Worm (Caenorhabditis elegans) whole organism, L4 larva: ENCODE results near the gene zig-12.

Experiments
- F37D6.2 ChIP-seq: sonication (generic microtip); optimal IDR thresholded peaks from 2 replicates; lab custom pipeline; 2016; ENCODE audit warnings: mild to moderate bottlenecking, missing genetic modification characterization, missing compliant biosample characterization
- F44E2.7 ChIP-seq: fragments of 200-800 bp; sonication (Bioruptor generic); IDR thresholded peaks from 2 replicates; pipeline ENCODE4 v2.1.2; 2022; ENCODE audit warnings: missing genetic modification characterization, missing compliant biosample characterization
- T20F7.1 ChIP-seq: fragments of 200-800 bp; sonication (Bioruptor generic); optimal IDR thresholded peaks from 2 replicates; lab custom pipeline; 2018; ENCODE audit warnings: mild to moderate bottlenecking, missing genetic modification characterization, missing compliant biosample characterization
- T26A8.4 ChIP-seq: fragments of 200-800 bp; sonication (Bioruptor generic); IDR thresholded peaks from 2 replicates; pipeline ENCODE4 v1.3.6; 2022; ENCODE audit warnings: missing genetic modification characterization, missing compliant biosample characterization
- Y75B8A.6 ChIP-seq: fragments of 200-800 bp; sonication (Bioruptor generic); IDR thresholded peaks from 2 replicates; pipeline ENCODE4 v1.3.6; 2022; ENCODE audit warnings: missing genetic modification reagents, missing genetic modification characterization, missing compliant biosample characterization
- ZK337.2 ChIP-seq: fragments of 200-800 bp; sonication (Bioruptor generic); IDR thresholded peaks from 2 replicates; pipeline ENCODE4 v1.3.6; 2022; ENCODE audit warnings: missing genetic modification reagents, missing genetic modification characterization, missing compliant biosample characterization
- aha-1 ChIP-seq: fragments of 150-350 bp; peaks from one replicate; lab custom pipeline; 2014; ENCODE audit warnings: missing biosample characterization, missing genetic modification characterization
- ama-1 ChIP-seq: fragments of 150-350 bp; optimal IDR thresholded peaks from 2 replicates; lab custom pipeline; 2014; ENCODE audit warnings: inconsistent platforms, mixed read lengths
- ceh-20 ChIP-seq: fragments of 200-800 bp; sonication (Bioruptor generic); IDR thresholded peaks from 2 replicates; pipeline ENCODE4 v1.3.6; 2022; ENCODE audit warnings: missing genetic modification reagents, missing genetic modification characterization, missing compliant biosample characterization
- ceh-44 ChIP-seq: fragments of 200-800 bp; sonication (Bioruptor generic); IDR thresholded peaks from 2 replicates; pipeline ENCODE4 v1.3.6; 2022; ENCODE audit warnings: missing genetic modification reagents, missing genetic modification characterization, missing compliant biosample characterization
- ceh-82 ChIP-seq: sonication (generic microtip); optimal IDR thresholded peaks from 2 replicates; lab custom pipeline; 2017; ENCODE audit warnings: missing biosample characterization, missing genetic modification characterization
- ces-1 ChIP-seq: fragments of 150-350 bp; sonication (generic microtip); optimal IDR thresholded peaks from 4 replicates; lab custom pipeline; 2014; ENCODE audit warnings: missing biosample characterization, missing genetic modification reagents, missing genetic modification characterization
- cey-2 ChIP-seq: sonication (generic microtip); optimal IDR thresholded peaks from 3 replicates; lab custom pipeline; 2017; ENCODE audit warnings: missing genetic modification characterization, mild to moderate bottlenecking, missing compliant biosample characterization, antibody characterized with exemption, borderline replicate concordance; ENCODE audit not compliant: insufficient read depth
- ctbp-1 ChIP-seq: fragments of 200-800 bp; sonication (Bioruptor generic); IDR thresholded peaks from 2 replicates; pipeline ENCODE4 v1.3.6; 2022; ENCODE audit warnings: missing genetic modification reagents, missing genetic modification characterization, missing compliant biosample characterization
- daf-16 ChIP-seq, 3 experiments: sonication (generic microtip); optimal IDR thresholded peaks; 2 replicates each; lab custom pipeline; 2016 to 2017; ENCODE audit warnings: missing genetic modification characterization in 3 of 3, missing genetic modification reagents in 3 of 3, mild to moderate bottlenecking in 2 of 3, missing compliant biosample characterization in 2 of 3, missing biosample characterization in 1 of 3, moderate library complexity in 1 of 3
- dmd-6 ChIP-seq: fragments of 200-800 bp; sonication (Bioruptor generic); IDR thresholded peaks from 2 replicates; pipeline ENCODE4 v1.3.6; 2022; ENCODE audit warnings: missing genetic modification reagents, missing genetic modification characterization, missing compliant biosample characterization
- dmd-8 ChIP-seq: fragments of 200-800 bp; sonication (Bioruptor generic); IDR thresholded peaks from 2 replicates; pipeline ENCODE4 v1.3.6; 2022; ENCODE audit warnings: missing genetic modification characterization, missing compliant biosample characterization
- dve-1 ChIP-seq: sonication (generic microtip); optimal IDR thresholded peaks from 2 replicates; lab custom pipeline; 2017; ENCODE audit warnings: antibody characterized with exemption, mild to moderate bottlenecking, missing genetic modification characterization, missing compliant biosample characterization; ENCODE audit not compliant: insufficient read depth
- egl-43 ChIP-seq: fragments of 200-800 bp; sonication (Bioruptor generic); IDR thresholded peaks from 2 replicates; pipeline ENCODE4 v1.3.6; 2022; ENCODE audit warnings: missing genetic modification reagents, missing genetic modification characterization, missing compliant biosample characterization
- fkh-10 ChIP-seq: fragments of 150-350 bp; optimal IDR thresholded peaks from 2 replicates; lab custom pipeline; 2014; ENCODE audit warnings: missing biosample characterization, missing genetic modification reagents, missing genetic modification characterization
- gei-8 ChIP-seq: fragments of 200-800 bp; sonication (Bioruptor generic); optimal IDR thresholded peaks from 2 replicates; lab custom pipeline; 2018; ENCODE audit warnings: mild to moderate bottlenecking, missing genetic modification characterization, missing compliant biosample characterization
- lin-15B ChIP-seq: fragments of 150-350 bp; sonication (generic microtip); optimal IDR thresholded peaks from 3 replicates; lab custom pipeline; 2014; ENCODE audit warnings: missing biosample characterization, missing genetic modification characterization
- lin-38 ChIP-seq: fragments of 200-800 bp; sonication (Bioruptor generic); IDR thresholded peaks from 2 replicates; pipeline ENCODE4 v1.3.6; 2022; ENCODE audit warnings: missing genetic modification reagents, missing genetic modification characterization, missing compliant biosample characterization
- lir-3 ChIP-seq: sonication (generic microtip); optimal IDR thresholded peaks from 2 replicates; lab custom pipeline; 2016; ENCODE audit warnings: mild to moderate bottlenecking, missing genetic modification characterization, missing compliant biosample characterization
- madf-5 ChIP-seq, 2 experiments: fragments of 200-800 bp; sonication (Bioruptor generic); IDR thresholded peaks; 2 replicates each; pipeline ENCODE4 v1.3.6; 2022; ENCODE audit warnings: missing compliant biosample characterization in 2 of 2, missing genetic modification characterization in 2 of 2
- madf-9 ChIP-seq: fragments of 200-800 bp; sonication (Bioruptor generic); conservative IDR thresholded peaks from 2 replicates; pipeline ENCODE4 v1.3.6; 2022; ENCODE audit warnings: missing genetic modification reagents, missing genetic modification characterization, missing compliant biosample characterization
- mdt-29 ChIP-seq: fragments of 200-800 bp; sonication (Bioruptor generic); IDR thresholded peaks from 2 replicates; pipeline ENCODE4 v1.3.6; 2022; ENCODE audit warnings: missing genetic modification reagents, missing genetic modification characterization, missing compliant biosample characterization
- mes-2 ChIP-seq: sonication (generic microtip); optimal IDR thresholded peaks from 2 replicates; lab custom pipeline; 2016; ENCODE audit warnings: missing genotype, mild to moderate bottlenecking, missing genetic modification characterization, missing compliant biosample characterization; ENCODE audit not compliant: poor library complexity, severe bottlenecking
- mxl-3 ChIP-seq: fragments of 200-800 bp; sonication (Bioruptor generic); optimal IDR thresholded peaks from 2 replicates; lab custom pipeline; 2018; ENCODE audit warnings: mild to moderate bottlenecking, missing genetic modification characterization, missing compliant biosample characterization
- nhr-102 ChIP-seq: sonication (generic microtip); optimal IDR thresholded peaks from 2 replicates; lab custom pipeline; 2016; ENCODE audit warnings: mild to moderate bottlenecking, missing genetic modification characterization, moderate library complexity, missing compliant biosample characterization
- nhr-237 ChIP-seq: sonication (generic microtip); optimal IDR thresholded peaks from 2 replicates; lab custom pipeline; 2017; ENCODE audit warnings: missing biosample characterization, missing genetic modification characterization
- nhr-28 ChIP-seq: fragments of 150-350 bp; optimal IDR thresholded peaks from 2 replicates; lab custom pipeline; 2014; ENCODE audit warnings: missing biosample characterization, missing genetic modification characterization
- nhr-48 ChIP-seq: sonication (generic microtip); optimal IDR thresholded peaks from 2 replicates; lab custom pipeline; 2016; ENCODE audit warnings: mild to moderate bottlenecking, missing genetic modification characterization, missing compliant biosample characterization
- nhr-6 ChIP-seq: fragments of 150-350 bp; optimal IDR thresholded peaks from 2 replicates; lab custom pipeline; 2014; ENCODE audit warnings: missing biosample characterization, missing genetic modification characterization
- pha-4 ChIP-seq, 2 experiments: fragments of 150-350 bp in 1 of 2; fragments of 200-800 bp in 1 of 2; sonication (Bioruptor generic) in 1 of 2; IDR thresholded peaks in 1 of 2; optimal IDR thresholded peaks in 1 of 2; 2 replicates each; pipeline versions ENCODE4 v1.3.6 to Lab custom; 2014 to 2022; ENCODE audit warnings: missing genetic modification characterization in 2 of 2, missing genetic modification reagents in 2 of 2, missing biosample characterization in 1 of 2, missing compliant biosample characterization in 1 of 2
- php-3 ChIP-seq: fragments of 200-800 bp; sonication (Bioruptor generic); IDR thresholded peaks from 2 replicates; pipeline ENCODE4 v1.3.6; 2022; ENCODE audit warnings: missing genetic modification reagents, missing genetic modification characterization, missing compliant biosample characterization
- pqm-1 ChIP-seq: sonication (generic microtip); optimal IDR thresholded peaks from 2 replicates; lab custom pipeline; 2017; ENCODE audit warnings: missing biosample characterization, missing genetic modification characterization
- rbr-2 ChIP-seq: sonication (generic microtip); optimal IDR thresholded peaks from 2 replicates; lab custom pipeline; 2016; ENCODE audit warnings: missing genotype, missing genetic modification characterization, missing compliant biosample characterization
- saeg-2 ChIP-seq: fragments of 200-800 bp; sonication (Bioruptor generic); IDR thresholded peaks from 2 replicates; pipeline ENCODE4 v1.3.6; 2022; ENCODE audit warnings: missing genetic modification reagents, missing genetic modification characterization, missing compliant biosample characterization
- set-16 ChIP-seq: fragments of 200-800 bp; sonication (Bioruptor generic); IDR thresholded peaks from 2 replicates; pipeline ENCODE4 v1.3.6; 2022; ENCODE audit warnings: missing genetic modification reagents, missing genetic modification characterization, missing compliant biosample characterization
- skn-1 ChIP-seq: fragments of 150-350 bp; optimal IDR thresholded peaks from 2 replicates; lab custom pipeline; 2014; ENCODE audit warnings: missing biosample characterization, missing genetic modification characterization
- unc-62 ChIP-seq, 3 experiments: fragments of 150-350 bp in 1 of 3; sonication (generic microtip); optimal IDR thresholded peaks in 2 of 3; peaks in 1 of 3; 1 replicate in 1 of 3; 2 replicates in 2 of 3; lab custom pipeline; 2014 to 2017; ENCODE audit warnings: missing biosample characterization in 3 of 3, missing genetic modification characterization in 3 of 3, missing genetic modification reagents in 3 of 3, missing genotype in 1 of 3
- zag-1 ChIP-seq: fragments of 150-350 bp; optimal IDR thresholded peaks from 2 replicates; lab custom pipeline; 2014; ENCODE audit warnings: missing biosample characterization, missing genetic modification characterization
- zfp-3 ChIP-seq: fragments of 200-800 bp; sonication (Bioruptor generic); conservative IDR thresholded peaks from 2 replicates; pipeline ENCODE4 v1.3.6; 2022; ENCODE audit warnings: missing genetic modification reagents, missing genetic modification characterization, missing compliant biosample characterization
- zip-2 ChIP-seq: fragments of 150-350 bp; optimal IDR thresholded peaks from 2 replicates; lab custom pipeline; 2014; ENCODE audit warnings: missing biosample characterization, missing genetic modification characterization
- ztf-7 ChIP-seq: fragments of 150-350 bp; optimal IDR thresholded peaks from 2 replicates; lab custom pipeline; 2014; ENCODE audit warnings: missing biosample characterization, missing genetic modification characterization

The zig-12 gene

DNA sequence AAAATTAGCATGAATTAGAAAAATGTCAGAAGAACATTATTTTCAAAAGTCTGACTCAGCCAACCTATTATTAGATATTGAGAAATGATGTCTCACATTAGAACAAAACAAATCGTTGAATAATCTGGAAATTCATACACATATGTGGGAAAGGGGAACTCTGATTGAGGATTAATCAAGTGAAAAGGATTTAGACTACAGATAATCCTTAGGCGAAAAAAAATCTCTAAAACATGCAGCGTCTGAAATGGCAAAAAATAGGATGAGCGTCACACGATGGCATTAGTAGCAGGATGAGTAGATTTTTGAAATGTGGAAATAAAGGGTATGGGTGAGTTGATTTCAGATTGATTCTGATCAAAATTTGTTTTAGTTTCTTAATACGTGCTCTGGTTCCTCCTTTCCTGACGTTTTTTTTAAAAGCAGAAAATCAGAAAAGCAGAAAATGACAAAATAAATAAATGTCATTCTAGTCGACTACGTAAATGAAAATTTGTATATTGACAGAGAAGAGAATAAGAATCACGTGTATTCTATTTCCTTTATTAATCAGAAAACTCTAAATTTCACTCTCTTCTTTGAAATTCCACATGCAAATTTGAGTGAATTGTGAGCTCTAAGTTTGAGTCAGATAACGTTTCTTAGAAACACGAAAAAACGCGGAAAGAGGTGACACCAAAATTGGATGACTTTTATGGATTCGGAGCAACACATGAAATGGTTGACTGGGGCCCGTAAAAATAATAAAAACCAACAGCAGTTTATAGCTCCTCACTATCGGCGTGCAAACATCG lies 19.3 kb upstream of the zig-12 start:
- TF ChIP-seq ceh-20 (GFP tag; lab: Robert Waterston, UW) (no peak), T26A8.4 (GFP tag; lab: Robert Waterston, UW) (no peak), zip-2 (tag; lab: Kevin White, UChicago) (no peak), ZK337.2 (no peak), mdt-29 (GFP tag; lab: Robert Waterston, UW) (no peak), ctbp-1 (GFP tag; lab: Robert Waterston, UW) (no peak), ceh-82 (no peak), mxl-3 (GFP tag; lab: Kevin White, UChicago) (no peak), ceh-44 (GFP tag; lab: Robert Waterston, UW) (no peak), rbr-2 (tag; lab: Kevin White, UChicago) (no peak)

DNA sequence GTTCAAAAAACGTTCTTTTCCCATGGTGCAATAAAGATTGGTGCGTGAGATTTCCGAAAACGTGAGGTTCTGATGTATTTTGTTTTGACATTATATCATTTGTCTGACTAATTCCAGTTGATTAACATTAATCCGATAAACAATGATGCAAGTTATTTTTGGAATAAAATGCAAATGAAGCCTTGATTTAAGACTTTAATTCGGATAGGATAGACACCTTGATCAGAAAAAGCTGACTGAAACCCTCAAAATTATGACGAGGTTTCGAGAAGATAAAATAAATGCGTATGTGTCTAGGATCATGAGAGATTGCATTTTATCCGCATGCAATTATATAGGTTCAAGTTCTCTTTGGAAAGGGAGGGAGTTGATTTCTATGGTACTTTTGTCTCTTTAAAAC lies 18.2 kb upstream of the zig-12 start:
- TF ChIP-seq nhr-48 (tag; lab: Kevin White, UChicago) (no peak), zfp-3 (GFP tag; lab: Robert Waterston, UW) (no peak), rbr-2 (tag; lab: Kevin White, UChicago) (no peak), egl-43 (GFP tag; lab: Robert Waterston, UW) (no peak), aha-1 (tag; lab: Kevin White, UChicago) (no peak), fkh-10 (GFP tag; lab: Kevin White, UChicago) (no peak), ctbp-1 (GFP tag; lab: Robert Waterston, UW) (no peak), lin-15B (tag; lab: Kevin White, UChicago) (no peak), gei-8 (no peak), saeg-2 (GFP tag; lab: Robert Waterston, UW) (no peak), dmd-8 (no peak), madf-5 (GFP tag; IDR thresholded peaks at IDR 0.05; lab: Robert Waterston, UW) (no peak), F44E2.7 (no peak), dve-1 (no peak), pqm-1 (tag; lab: Kevin White, UChicago) (no peak), F37D6.2 (no peak), zag-1 (tag; lab: Kevin White, UChicago) (no peak)

ce11 chrX:8750209-8750608 lies 13.5 kb upstream of the zig-12 start:
- TF ChIP-seq ces-1 (GFP tag; lab: Kevin White, UChicago) (no peak), cey-2 (tag; lab: Kevin White, UChicago) (no peak), madf-5 (GFP tag; IDR thresholded peaks at IDR 0.05; lab: Robert Waterston, UW) (no peak), F37D6.2 (no peak), lin-38 (GFP tag; lab: Robert Waterston, UW) (no peak), dmd-6 (GFP tag; lab: Robert Waterston, UW) (peak; percentile 90), lir-3 (tag; lab: Kevin White, UChicago) (no peak), dmd-8 (no peak), nhr-102 (tag; lab: Kevin White, UChicago) (peak; percentile 37), daf-16 (GFP tag; optimal IDR thresholded peaks at IDR 0.05; lab: Kevin White, UChicago) (no peak), daf-16 (tag; optimal IDR thresholded peaks at IDR 0.05; lab: Kevin White, UChicago) (peak; percentile 73), ztf-7 (no peak), madf-9 (GFP tag; lab: Robert Waterston, UW) (no peak), pha-4 (GFP tag; IDR thresholded peaks at IDR 0.05; lab: Robert Waterston, UW) (no peak), pha-4 (tag; optimal IDR thresholded peaks at IDR 0.05; lab: Kevin White, UChicago) (no peak), T20F7.1 (GFP tag; lab: Kevin White, UChicago) (peak; percentile 31), php-3 (GFP tag; lab: Robert Waterston, UW) (peak; percentile 64; the same call in 1 of the 2 replicates), nhr-6 (tag; lab: Kevin White, UChicago) (peak; percentile 24), ceh-82 (no peak), Y75B8A.6 (GFP tag; lab: Robert Waterston, UW) (no peak), skn-1 (no peak), set-16 (GFP tag; lab: Robert Waterston, UW) (no peak), mes-2 (tag; lab: Kevin White, UChicago) (peak; percentile 22), unc-62 (GFP tag; optimal IDR thresholded peaks at IDR 0.05 in 1 of 2; lab: Kevin White, UChicago) (peak in 1 of 2 experiments; percentile 76), unc-62 (tag; optimal IDR thresholded peaks at IDR 0.05; lab: Kevin White, UChicago) (no peak), ama-1 (no peak), nhr-237 (no peak), nhr-28 (peak; percentile 95)
